Worm (Caenorhabditis elegans): ENCODE data around the gene fbxc-18.
"Not testable (repeated sequence)": the region's sequence is repeated elsewhere in the genome, so short reads cannot be mapped to it uniquely, and the experiment has no call there.

The fbxc-18 gene

ce11 chrII:966962-967361 is at the start of gene fbxc-18:
fbxc-18 (minus strand) TSS chrII:967062.
- TF ChIP-seq F16B12.6, nhr-12, pqm-1 (tag; optimal IDR thresholded peaks at IDR 0.05): not testable (repeated sequence)

- TF ChIP-seq dsc-1, aly-2, nhr-76 (tag; optimal IDR thresholded peaks at IDR 0.05): not testable (repeated sequence)
Measured at ce11 chrII:1006375-1006774, 39.5 kb upstream of the fbxc-18 start, which contains the start of gene F45D11.14. F45D11.14 (minus strand) TSS chrII:1006475.

- TF ChIP-seq lin-35 (GFP tag; optimal IDR thresholded peaks at IDR 0.05) = no peak
- TF ChIP-seq hlh-17 (GFP tag; optimal IDR thresholded peaks at IDR 0.05; ENCODE audit: borderline replicate concordance) = no peak
- no peak for TF ChIP-seq sup-37 (GFP tag; optimal IDR thresholded peaks at IDR 0.05)
- TF ChIP-seq lin-13 (GFP tag; optimal IDR thresholded peaks at IDR 0.05) = no peak
- no peak for TF ChIP-seq lin-39 (tag; optimal IDR thresholded peaks at IDR 0.05)
- TF ChIP-seq fkh-8 (tag; optimal IDR thresholded peaks at IDR 0.05) = no peak
- no peak for TF ChIP-seq nhr-76 (tag; optimal IDR thresholded peaks at IDR 0.05)
- TF ChIP-seq swsn-7 (tag; optimal IDR thresholded peaks at IDR 0.05) = no peak
- TF ChIP-seq elt-3 (tag; optimal IDR thresholded peaks at IDR 0.05) = no peak
- no peak for TF ChIP-seq rnt-1 (tag; optimal IDR thresholded peaks at IDR 0.05)
- no peak for TF ChIP-seq pqm-1 (tag; optimal IDR thresholded peaks at IDR 0.05)
- no peak for TF ChIP-seq pax-3 (tag; optimal IDR thresholded peaks at IDR 0.05)
Measured at ce11 chrII:1001351-1001750, 34.5 kb upstream of the fbxc-18 start, which contains the start of the genes fbxb-30 and F45D11.5. fbxb-30 (minus strand) TSS chrII:1001451. F45D11.5 (plus strand) TSS chrII:1001702.

- no peak for TF ChIP-seq jun-1 (tag; optimal IDR thresholded peaks at IDR 0.05)
- TF ChIP-seq egl-13 (tag; optimal IDR thresholded peaks at IDR 0.05) = no peak
- no peak for TF ChIP-seq tbx-2 (tag; optimal IDR thresholded peaks at IDR 0.05)
- no peak for TF ChIP-seq ceh-63 (GFP tag; optimal IDR thresholded peaks at IDR 0.05)
- no peak for TF ChIP-seq fos-1 (tag; optimal IDR thresholded peaks at IDR 0.05)
- no peak for TF ChIP-seq pag-3 (tag; optimal IDR thresholded peaks at IDR 0.05; ENCODE audit: borderline replicate concordance, insufficient read depth)
- TF ChIP-seq rnt-1 (tag; optimal IDR thresholded peaks at IDR 0.05) = no peak
- no peak for TF ChIP-seq nhr-90 (tag; optimal IDR thresholded peaks at IDR 0.05; ENCODE audit: poor library complexity)
- TF ChIP-seq nhr-20 (tag; optimal IDR thresholded peaks at IDR 0.05) = no peak
- no peak for TF ChIP-seq unc-30 (tag; optimal IDR thresholded peaks at IDR 0.05)
- TF ChIP-seq ama-1 (optimal IDR thresholded peaks at IDR 0.05) = no peak
- TF ChIP-seq F16B12.6 (tag; optimal IDR thresholded peaks at IDR 0.05) = no peak
- no peak for TF ChIP-seq grh-1 (GFP tag; IDR thresholded peaks at IDR 0.05)
- TF ChIP-seq elt-3 (tag; optimal IDR thresholded peaks at IDR 0.05) = no peak
- TF ChIP-seq nhr-19 (GFP tag; conservative IDR thresholded peaks at IDR 0.05) = no peak
Measured at ce11 chrII:999493-999892, 32.6 kb upstream of the fbxc-18 start, which contains the start of gene fbxb-29. fbxb-29 (minus strand) TSS chrII:999593.

DNA sequence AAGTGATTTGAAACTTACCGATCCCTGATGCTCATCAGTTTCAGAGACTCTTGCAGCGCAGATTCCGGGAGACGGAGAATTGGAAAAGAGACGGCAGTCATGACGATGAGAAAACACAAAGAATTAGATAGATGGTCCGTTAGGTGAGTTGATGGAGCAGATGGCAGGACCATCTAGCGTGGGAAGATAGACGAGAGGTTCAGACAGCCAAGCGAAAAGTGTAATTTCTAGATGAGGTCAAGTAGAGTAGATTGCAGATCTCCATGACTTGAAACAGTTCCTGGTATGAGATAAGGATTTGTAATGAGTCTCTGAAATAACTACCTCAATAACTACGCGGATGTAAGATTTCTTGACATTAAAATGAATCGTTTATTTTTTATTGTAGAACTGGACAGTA is 29.2 kb upstream of the fbxc-18 start, which contains the start of gene F45D11.11:
Gene F45D11.11, minus strand, starts transcription at position 101 of the 400 bp plus-strand sequence.
- TF ChIP-seq ets-5 (GFP tag; IDR thresholded peaks at IDR 0.05); hlh-17 (GFP tag; optimal IDR thresholded peaks at IDR 0.05; ENCODE audit: borderline replicate concordance); nhr-12 (tag; optimal IDR thresholded peaks at IDR 0.05): not testable (repeated sequence)

- not testable (repeated sequence) for TF ChIP-seq nhr-237, dsc-1, elt-2 (tag; optimal IDR thresholded peaks at IDR 0.05)
Measured at ce11 chrII:994231-994630, 27.4 kb upstream of the fbxc-18 start, which contains the start of gene F45D11.7. F45D11.7 (plus strand) TSS chrII:994531.
